Fruit fly (Drosophila melanogaster): ENCODE measurements around the gene Nha1.

Nha1 gene

dm6 chr2L:6874526-6875198 lies 4.5 kb upstream of the Nha1 start, which contains the start of gene Nlg2 (continued):
- TF ChIP-seq CG34376 (GFP tag; optimal IDR thresholded peaks at IDR 0.05) = peak; percentile 40
- TF ChIP-seq CG3163 (GFP tag; optimal IDR thresholded peaks at IDR 0.05) = no peak
- peak; percentile 48 for TF ChIP-seq Blimp-1 (GFP tag; optimal IDR thresholded peaks at IDR 0.05)
- TF ChIP-seq PHDP (tag; optimal IDR thresholded peaks at IDR 0.05) = peak; percentile 60
- TF ChIP-seq phol (tag; optimal IDR thresholded peaks at IDR 0.05) = peak; percentile 64
- TF ChIP-seq ATbp (GFP tag; optimal IDR thresholded peaks at IDR 0.05) = peak; percentile 39
- peak; percentile 81 for TF ChIP-seq gem (tag; optimal IDR thresholded peaks at IDR 0.05)
- TF ChIP-seq nerfin-1 (tag; optimal IDR thresholded peaks at IDR 0.05) = peak; percentile 43
- no peak for TF ChIP-seq prd (optimal IDR thresholded peaks at IDR 0.05)
- 0 out of 3 replicates have a peak, but pooled peaks have one; percentile 17 for TF ChIP-seq prd (GFP tag; IDR thresholded peaks at IDR 0.05)
- TF ChIP-seq CG15514 (GFP tag; optimal IDR thresholded peaks at IDR 0.05) = peak; percentile 6
- peak; percentile 64 for TF ChIP-seq Nf-YC (tag; optimal IDR thresholded peaks at IDR 0.05)
- TF ChIP-seq HHEX (GFP tag; optimal IDR thresholded peaks at IDR 0.05) = peak; percentile 46
- peak; percentile 72 for TF ChIP-seq CG30403 (GFP tag; optimal IDR thresholded peaks at IDR 0.05)
- TF ChIP-seq CG13775 (GFP tag; optimal IDR thresholded peaks at IDR 0.05) = peak; percentile 48
- TF ChIP-seq Tbp (GFP tag; optimal IDR thresholded peaks at IDR 0.05) = no peak
- peak; percentile 50 for TF ChIP-seq D19B (GFP tag; optimal IDR thresholded peaks at IDR 0.05)
- no peak for TF ChIP-seq Gsc (GFP tag; IDR thresholded peaks at IDR 0.05)
- TF ChIP-seq Hr78 (GFP tag; optimal IDR thresholded peaks at IDR 0.05) = peak in 1 of 2 experiments; percentile 31
- TF ChIP-seq CG32772 (GFP tag; IDR thresholded peaks at IDR 0.05) = no peak
- no peak for TF ChIP-seq en (GFP tag; optimal IDR thresholded peaks at IDR 0.05)
- TF ChIP-seq Chrac-16 (GFP tag; optimal IDR thresholded peaks at IDR 0.05) = peak; percentile 45
- TF ChIP-seq luna (GFP tag; optimal IDR thresholded peaks at IDR 0.05) = no peak
- peak; percentile 41 for TF ChIP-seq CG12104 (GFP tag; optimal IDR thresholded peaks at IDR 0.05)
- peak; percentile 60 for TF ChIP-seq odd (GFP tag; optimal IDR thresholded peaks at IDR 0.05)
- TF ChIP-seq CG4424 (GFP tag; optimal IDR thresholded peaks at IDR 0.05) = peak; percentile 52
- TF ChIP-seq CG18476 (GFP tag; optimal IDR thresholded peaks at IDR 0.05) = peak; percentile 21
- peak; percentile 54 for TF ChIP-seq D19A (tag; optimal IDR thresholded peaks at IDR 0.05)
- peak; percentile 72 for TF ChIP-seq CG13296 (GFP tag; optimal IDR thresholded peaks at IDR 0.05)
- peak; percentile 17 for TF ChIP-seq CG30020 (tag; optimal IDR thresholded peaks at IDR 0.05)
- peak; percentile 55 for TF ChIP-seq Oli (tag; optimal IDR thresholded peaks at IDR 0.05)
- peak; percentile 6; the same call in 1 of the 2 replicates for TF ChIP-seq CG14014 (GFP tag; IDR thresholded peaks at IDR 0.05)
- peak; percentile 72 for TF ChIP-seq Hand (GFP tag; optimal IDR thresholded peaks at IDR 0.05)
- TF ChIP-seq CG9609 (GFP tag; optimal IDR thresholded peaks at IDR 0.05) = no peak
- TF ChIP-seq CG14710 (tag; optimal IDR thresholded peaks at IDR 0.05) = peak; percentile 35
- peak; percentile 54 for TF ChIP-seq Asciz (GFP tag; optimal IDR thresholded peaks at IDR 0.05)
- TF ChIP-seq dmrt11E (tag; optimal IDR thresholded peaks at IDR 0.05) = no peak
- peak; percentile 17 for TF ChIP-seq CG8281 (tag; optimal IDR thresholded peaks at IDR 0.05)
- TF ChIP-seq Meics (GFP tag; optimal IDR thresholded peaks at IDR 0.05) = peak; percentile 79
- peak; percentile 77 for TF ChIP-seq CG18619 (GFP tag; optimal IDR thresholded peaks at IDR 0.05)
- TF ChIP-seq CG18262 (tag; optimal IDR thresholded peaks at IDR 0.05) = peak; percentile 74
- peak; percentile 36 for TF ChIP-seq CG9817 (tag; optimal IDR thresholded peaks at IDR 0.05)
- TF ChIP-seq CG16863 (GFP tag; optimal IDR thresholded peaks at IDR 0.05) = no peak
- TF ChIP-seq abd-A (tag; optimal IDR thresholded peaks at IDR 0.05) = no peak
- no peak for TF ChIP-seq Awh (GFP tag; IDR thresholded peaks at IDR 0.05)
- TF ChIP-seq CG11723 (GFP tag; optimal IDR thresholded peaks at IDR 0.05) = peak; percentile 24
- no peak for TF ChIP-seq gce (GFP tag; IDR thresholded peaks at IDR 0.05)
- TF ChIP-seq CG11696 (GFP tag; IDR thresholded peaks at IDR 0.05) = no peak
- TF ChIP-seq CG10979 (tag; optimal IDR thresholded peaks at IDR 0.05) = peak; percentile 52
